Fruit fly (Drosophila melanogaster): ENCODE measurements around the gene Pmvk.

Pmvk gene

dm6 chr2L:19582185-19582584 is 2.0 kb upstream of the Pmvk start, which contains the start of gene Hakai (continued):
- TF ChIP-seq CG7963 (GFP tag; IDR thresholded peaks at IDR 0.05; ENCODE audit: partially characterized antibody) (0 out of 3 replicates have a peak, but pooled peaks have one; percentile 32), Hr3 (GFP tag; optimal IDR thresholded peaks at IDR 0.05) (peak; percentile 30), Rfx (GFP tag; IDR thresholded peaks at IDR 0.05) (peak; percentile 80), trh (GFP tag; optimal IDR thresholded peaks at IDR 0.05) (no peak), tup (GFP tag; optimal IDR thresholded peaks at IDR 0.05) (no peak), CG11504 (tag; optimal IDR thresholded peaks at IDR 0.05) (peak; percentile 55), sug (tag; optimal IDR thresholded peaks at IDR 0.05) (peak; percentile 63), wdn (GFP tag; IDR thresholded peaks at IDR 0.05) (no peak), Kr (GFP tag; optimal IDR thresholded peaks at IDR 0.05) (no peak), CG31388 (GFP tag; optimal IDR thresholded peaks at IDR 0.05) (no peak), gem (tag; optimal IDR thresholded peaks at IDR 0.05) (peak; percentile 36), twi (tag; optimal IDR thresholded peaks at IDR 0.05) (peak; percentile 32), CG4707 (GFP tag; optimal IDR thresholded peaks at IDR 0.05) (no peak), BtbVII (GFP tag; optimal IDR thresholded peaks at IDR 0.05) (no peak), CG13123 (GFP tag; optimal IDR thresholded peaks at IDR 0.05) (peak; percentile 50), B-H2 (GFP tag; optimal IDR thresholded peaks at IDR 0.05) (peak; percentile 5), CG2712 (tag; optimal IDR thresholded peaks at IDR 0.05) (peak; percentile 47), CG10565 (GFP tag; optimal IDR thresholded peaks at IDR 0.05) (no peak), sim (GFP tag; IDR thresholded peaks at IDR 0.05) (no peak), Nf-YA (GFP tag; IDR thresholded peaks at IDR 0.05) (no peak), CG10321 (GFP tag; IDR thresholded peaks at IDR 0.05) (peak; percentile 21; the same call in 1 of the 2 replicates), pum (GFP tag; optimal IDR thresholded peaks at IDR 0.05) (peak; percentile 77), CG2202 (tag; optimal IDR thresholded peaks at IDR 0.05) (no peak), CG3065 (GFP tag; optimal IDR thresholded peaks at IDR 0.05) (peak; percentile 23), CG4424 (GFP tag; optimal IDR thresholded peaks at IDR 0.05) (peak; percentile 60), CG1233 (GFP tag; optimal IDR thresholded peaks at IDR 0.05) (no peak), grn (GFP tag; optimal IDR thresholded peaks at IDR 0.05) (no peak), caup (GFP tag; optimal IDR thresholded peaks at IDR 0.05; ENCODE audit: severe bottlenecking) (peak; percentile 26), CHES-1-like (GFP tag; optimal IDR thresholded peaks at IDR 0.05) (peak; percentile 77), ash1 (GFP tag; optimal IDR thresholded peaks at IDR 0.05) (no peak), jing (GFP tag; optimal IDR thresholded peaks at IDR 0.05) (no peak), HLH4C (GFP tag; IDR thresholded peaks at IDR 0.05; ENCODE audit: partially characterized antibody) (0 out of 3 replicates have a peak, but pooled peaks have one; percentile 38), Poxn (GFP tag; IDR thresholded peaks at IDR 0.05) (peak; percentile 36; the same call in 1 of the 2 replicates), CG10543 (GFP tag; optimal IDR thresholded peaks at IDR 0.05) (peak; percentile 30), sens-2 (GFP tag; IDR thresholded peaks at IDR 0.05) (no peak), sd (tag; optimal IDR thresholded peaks at IDR 0.05) (no peak), CG10209 (GFP tag; optimal IDR thresholded peaks at IDR 0.05) (peak; percentile 11), br (optimal IDR thresholded peaks at IDR 0.05) (no peak), CG43689 (GFP tag; IDR thresholded peaks at IDR 0.05) (no peak), CG4854 (GFP tag; optimal IDR thresholded peaks at IDR 0.05) (no peak), CG6854 (GFP tag; optimal IDR thresholded peaks at IDR 0.05) (no peak), CG30431 (GFP tag; optimal IDR thresholded peaks at IDR 0.05) (peak; percentile 18), CG9215 (GFP tag; IDR thresholded peaks at IDR 0.05) (peak; percentile 64), btn (GFP tag; optimal IDR thresholded peaks at IDR 0.05) (peak; percentile 59), zen2 (GFP tag; IDR thresholded peaks at IDR 0.05; ENCODE audit: partially characterized antibody) (no peak), TFAM (GFP tag; optimal IDR thresholded peaks at IDR 0.05) (no peak), Camta (GFP tag; optimal IDR thresholded peaks at IDR 0.05) (peak; percentile 51), Optix (GFP tag; IDR thresholded peaks at IDR 0.05) (peak; percentile 46; the same call in 1 of the 3 replicates), odd (GFP tag; optimal IDR thresholded peaks at IDR 0.05) (no peak), Xrp1 (GFP tag; IDR thresholded peaks at IDR 0.05) (peak; percentile 45; the same call in 1 of the 2 replicates), D (optimal IDR thresholded peaks at IDR 0.05) (no peak), D (GFP tag; optimal IDR thresholded peaks at IDR 0.05) (peak; percentile 1)

Measured in whole organism, embryonic.